Fruit fly (Drosophila melanogaster): Measurements from ENCODE around the gene Prps.

Gene Prps

dm6 chr3L:9726707-9727106, 30.2 kb upstream of the Prps start, which contains the start of gene Naa60 (continued):
- no peak for TF ChIP-seq schlank (tag; optimal IDR thresholded peaks at IDR 0.05)
- TF ChIP-seq CG2712 (tag; optimal IDR thresholded peaks at IDR 0.05), result peak; percentile 61
- TF ChIP-seq Spps (tag; optimal IDR thresholded peaks at IDR 0.05), result no peak
- TF ChIP-seq sug (tag; optimal IDR thresholded peaks at IDR 0.05), result peak; percentile 38
- TF ChIP-seq Opbp (GFP tag; IDR thresholded peaks at IDR 0.05; ENCODE audit: partially characterized antibody), result peak; percentile 90
- peak; percentile 59; the same call in 2 of the 3 replicates for TF ChIP-seq CG7963 (GFP tag; IDR thresholded peaks at IDR 0.05; ENCODE audit: partially characterized antibody)
- TF ChIP-seq pzg (GFP tag; optimal IDR thresholded peaks at IDR 0.05), result peak; percentile 83
- TF ChIP-seq ci (GFP tag; IDR thresholded peaks at IDR 0.05), result no peak
- no peak for TF ChIP-seq CG31441 (GFP tag; IDR thresholded peaks at IDR 0.05)
- TF ChIP-seq CG1603 (tag; optimal IDR thresholded peaks at IDR 0.05), result no peak
- TF ChIP-seq sna (GFP tag; IDR thresholded peaks at IDR 0.05; ENCODE audit: partially characterized antibody), result peak; percentile 78
- no peak for TF ChIP-seq Sry-β (GFP tag; optimal IDR thresholded peaks at IDR 0.05)
- no peak for TF ChIP-seq shn (GFP tag; optimal IDR thresholded peaks at IDR 0.05)
- no peak for TF ChIP-seq CG9609 (GFP tag; optimal IDR thresholded peaks at IDR 0.05)
- no peak for TF ChIP-seq sd (tag; optimal IDR thresholded peaks at IDR 0.05)
- no peak for TF ChIP-seq CG14965 (GFP tag; optimal IDR thresholded peaks at IDR 0.05; ENCODE audit: borderline replicate concordance)
- no peak for TF ChIP-seq Lhr (GFP tag; optimal IDR thresholded peaks at IDR 0.05)
- no peak for TF ChIP-seq CG11696 (GFP tag; IDR thresholded peaks at IDR 0.05)

- TF ChIP-seq Mes4 (GFP tag; optimal IDR thresholded peaks at IDR 0.05), result peak; percentile 8
- no peak for TF ChIP-seq ham (GFP tag; IDR thresholded peaks at IDR 0.05)
- TF ChIP-seq cato (GFP tag; optimal IDR thresholded peaks at IDR 0.05; ENCODE audit: borderline replicate concordance), result peak; percentile 47
- TF ChIP-seq CG18476 (GFP tag; optimal IDR thresholded peaks at IDR 0.05), result peak; percentile 60
- TF ChIP-seq insv (GFP tag; optimal IDR thresholded peaks at IDR 0.05), result peak in 1 of 2 experiments; percentile 11
- TF ChIP-seq Dfd (GFP tag; optimal IDR thresholded peaks at IDR 0.05), result no peak
- TF ChIP-seq CG7556 (GFP tag; optimal IDR thresholded peaks at IDR 0.05), result peak; percentile 37
- TF ChIP-seq repo (GFP tag; optimal IDR thresholded peaks at IDR 0.05), result peak; percentile 32
- TF ChIP-seq MBD-R2 (GFP tag; IDR thresholded peaks at IDR 0.05), result peak; percentile 92
- peak; percentile 48 for TF ChIP-seq Antp (GFP tag; optimal IDR thresholded peaks at IDR 0.05)
- peak; percentile 66; the same call in 1 of the 3 replicates for TF ChIP-seq CG11093 (GFP tag; IDR thresholded peaks at IDR 0.05)
- no peak for TF ChIP-seq Dip2 (GFP tag; IDR thresholded peaks at IDR 0.05)
- no peak for TF ChIP-seq Stat92E (GFP tag; optimal IDR thresholded peaks at IDR 0.05)
- TF ChIP-seq CG32532 (GFP tag; IDR thresholded peaks at IDR 0.05), result peak; percentile 83
- no peak for TF ChIP-seq Nf-YB (GFP tag; optimal IDR thresholded peaks at IDR 0.05)
- peak in 1 of 2 experiments; percentile 28 for TF ChIP-seq crp (GFP tag; optimal IDR thresholded peaks at IDR 0.05)
- TF ChIP-seq CG4328 (GFP tag; optimal IDR thresholded peaks at IDR 0.05), result peak; percentile 55
- TF ChIP-seq Lim3 (GFP tag; IDR thresholded peaks at IDR 0.05), result no peak
- no peak for TF ChIP-seq CG33213 (GFP tag; optimal IDR thresholded peaks at IDR 0.05)
- peak; percentile 74 for TF ChIP-seq Aef1 (GFP tag; IDR thresholded peaks at IDR 0.05)
- TF ChIP-seq gce (GFP tag; IDR thresholded peaks at IDR 0.05), result no peak
- TF ChIP-seq Sin3A (optimal IDR thresholded peaks at IDR 0.05), result peak; percentile 50
- TF ChIP-seq BtbVII (GFP tag; optimal IDR thresholded peaks at IDR 0.05), result no peak
- TF ChIP-seq Hr78 (GFP tag; optimal IDR thresholded peaks at IDR 0.05), result no peak
- no peak for TF ChIP-seq CG7928 (GFP tag; optimal IDR thresholded peaks at IDR 0.05)
- TF ChIP-seq ci (GFP tag; IDR thresholded peaks at IDR 0.05), result no peak
- TF ChIP-seq Awh (GFP tag; IDR thresholded peaks at IDR 0.05), result no peak; the same call in 1 of the 2 replicates
- peak; percentile 60 for TF ChIP-seq Dip3 (GFP tag; optimal IDR thresholded peaks at IDR 0.05)
- TF ChIP-seq CG9727 (GFP tag; optimal IDR thresholded peaks at IDR 0.05), result peak; percentile 44
- no peak for TF ChIP-seq br (optimal IDR thresholded peaks at IDR 0.05)
- peak; percentile 61 for TF ChIP-seq ttk (GFP tag; IDR thresholded peaks at IDR 0.05)
- peak; percentile 88 for TF ChIP-seq mam (GFP tag; optimal IDR thresholded peaks at IDR 0.05)
- peak; percentile 63; the same call in 1 of the 2 replicates for TF ChIP-seq unc-4 (GFP tag; IDR thresholded peaks at IDR 0.05; ENCODE audit: partially characterized antibody)
- TF ChIP-seq dpn (GFP tag; optimal IDR thresholded peaks at IDR 0.05), result peak; percentile 77 to 86
Observed at dm6 chr3L:9723108-9723507, 26.6 kb upstream of the Prps start, which contains the start of the genes nbs and defl. TSS of gene nbs (minus strand) at chr3L:9723194. TSS of gene defl (plus strand) at chr3L:9723423.

Data from whole organism, embryonic.